Worm (Caenorhabditis elegans) whole organism, early embryonic: ENCODE results near the gene osm-10.

Experiments
- ama-1 ChIP-seq: fragments of 150-350 bp; optimal IDR thresholded peaks from 2 replicates; lab custom pipeline; 2014
- scrt-1 ChIP-seq: fragments of 200-800 bp; sonication (Bioruptor generic); IDR thresholded peaks from 2 replicates; pipeline ENCODE4 v1.3.6; 2022; ENCODE audit warnings: missing genetic modification characterization, missing compliant biosample characterization

- no peak for TF ChIP-seq ama-1 (lab: Kevin White, UChicago)
- no peak for TF ChIP-seq scrt-1
Observed at ce11 chrIII:7210486-7210885, 32.6 kb upstream of the osm-10 start.
